Worm (Caenorhabditis elegans) whole organism, young adult: ENCODE results near the gene sid-5.

Source experiments
- B0019.2 ChIP-seq: fragments of 200-800 bp; sonication (Bioruptor generic); conservative IDR thresholded peaks from 2 replicates; pipeline ENCODE4 v1.3.6; 2022; ENCODE audit warnings: missing genetic modification reagents, missing genetic modification characterization, missing compliant biosample characterization
- K11D2.4 ChIP-seq: fragments of 200-800 bp; sonication (Bioruptor generic); IDR thresholded peaks from 2 replicates; pipeline ENCODE4 v1.3.6; 2022; ENCODE audit warnings: missing genetic modification reagents, missing genetic modification characterization, missing compliant biosample characterization
- ama-1 ChIP-seq, 3 experiments: fragments of 150-350 bp in 1 of 3; sonication (generic microtip) in 2 of 3; optimal IDR thresholded peaks; 2 replicates each; lab custom pipeline; 2014 to 2018; ENCODE audit warnings: missing biosample characterization in 2 of 3, missing genetic modification characterization in 2 of 3, missing genetic modification reagents in 2 of 3
- atf-7 ChIP-seq: sonication (generic microtip); optimal IDR thresholded peaks from 2 replicates; lab custom pipeline; 2017; ENCODE audit warnings: mild to moderate bottlenecking, missing genetic modification characterization, missing compliant biosample characterization
- attf-6 ChIP-seq: fragments of 200-800 bp; sonication (Bioruptor generic); IDR thresholded peaks from 2 replicates; pipeline ENCODE4 v1.3.6; 2022; ENCODE audit warnings: missing genetic modification reagents, missing genetic modification characterization, missing compliant biosample characterization
- lsy-27 ChIP-seq: sonication (generic microtip); optimal IDR thresholded peaks from 2 replicates; lab custom pipeline; 2017; ENCODE audit warnings: missing genetic modification characterization, mild to moderate bottlenecking, missing compliant biosample characterization, antibody characterized with exemption, missing genotype, borderline replicate concordance; ENCODE audit not compliant: insufficient read depth
- nhr-120 ChIP-seq: fragments of 200-800 bp; sonication (Bioruptor generic); IDR thresholded peaks from 2 replicates; pipeline ENCODE4 v1.3.6; 2022; ENCODE audit warnings: missing genetic modification characterization, missing compliant biosample characterization
- rpc-1 ChIP-seq, 2 experiments: fragments of 150-350 bp in 1 of 2; sonication (generic microtip) in 1 of 2; optimal IDR thresholded peaks; 2 replicates each; lab custom pipeline; 2014 to 2018; ENCODE audit warnings: missing biosample characterization in 1 of 2, missing genetic modification characterization in 1 of 2, missing genetic modification reagents in 1 of 2, missing genotype in 1 of 2
- tbp1 ChIP-seq: fragments of 200-800 bp; sonication (Bioruptor generic); optimal IDR thresholded peaks from 2 replicates; lab custom pipeline; 2018; ENCODE audit warnings: mild to moderate bottlenecking, missing genetic modification characterization, missing compliant biosample characterization
- tlf-1 ChIP-seq: fragments of 200-800 bp; sonication (Bioruptor generic); optimal IDR thresholded peaks from 2 replicates; lab custom pipeline; 2018; ENCODE audit warnings: mild to moderate bottlenecking, missing genetic modification characterization, missing compliant biosample characterization
- unc-130 ChIP-seq: sonication (generic microtip); optimal IDR thresholded peaks from 2 replicates; lab custom pipeline; 2016; ENCODE audit warnings: missing genetic modification reagents, missing genetic modification characterization, missing compliant biosample characterization
- unc-62 ChIP-seq: fragments of 150-350 bp; optimal IDR thresholded peaks from 2 replicates; lab custom pipeline; 2014; ENCODE audit warnings: missing biosample characterization, missing genetic modification reagents, missing genetic modification characterization
- ztf-18 ChIP-seq: sonication (generic microtip); optimal IDR thresholded peaks from 2 replicates; lab custom pipeline; 2016; ENCODE audit warnings: missing genotype, mild to moderate bottlenecking, missing genetic modification characterization, missing compliant biosample characterization

ce11 chrX:6856793-6857192 is 47.7 kb upstream of the sid-5 start:
- no peak for TF ChIP-seq tbp1 (GFP tag; lab: Kevin White, UChicago)
- TF ChIP-seq nhr-120 (GFP tag; lab: Robert Waterston, UW) = no peak
- no peak for TF ChIP-seq rpc-1 (optimal IDR thresholded peaks at IDR 0.05; lab: Kevin White, UChicago)
- no peak for TF ChIP-seq rpc-1 (tag; optimal IDR thresholded peaks at IDR 0.05; lab: Kevin White, UChicago)
- no peak for TF ChIP-seq atf-7 (tag; lab: Kevin White, UChicago)
- no peak for TF ChIP-seq ama-1 (optimal IDR thresholded peaks at IDR 0.05; lab: Kevin White, UChicago)
- no peak for TF ChIP-seq ama-1 (GFP tag; optimal IDR thresholded peaks at IDR 0.05; lab: Kevin White, UChicago)
- no peak for TF ChIP-seq tlf-1 (GFP tag; lab: Kevin White, UChicago)
- TF ChIP-seq lsy-27 (tag; lab: Kevin White, UChicago) = no peak
- no peak for TF ChIP-seq unc-62 (GFP tag; lab: Kevin White, UChicago)
- TF ChIP-seq attf-6 (GFP tag; lab: Robert Waterston, UW) = no peak
- TF ChIP-seq B0019.2 (GFP tag; lab: Robert Waterston, UW) = no peak
- TF ChIP-seq unc-130 = no peak
- TF ChIP-seq K11D2.4 (GFP tag; lab: Robert Waterston, UW) = no peak
- no peak for TF ChIP-seq ztf-18
